Worm (Caenorhabditis elegans): ENCODE data around the gene srh-92.

Gene srh-92

ce11 chrV:7460898-7461297 is at the start of gene srh-92:
srh-92 (minus strand) TSS chrV:7460998.
- TF ChIP-seq dao-5 (tag; optimal IDR thresholded peaks at IDR 0.05) (no peak), W03F9.2 (tag; optimal IDR thresholded peaks at IDR 0.05) (no peak), him-1 (tag; optimal IDR thresholded peaks at IDR 0.05) (no peak)

- TF ChIP-seq dao-5 (tag; optimal IDR thresholded peaks at IDR 0.05) (no peak), him-1 (tag; optimal IDR thresholded peaks at IDR 0.05) (no peak), W03F9.2 (tag; optimal IDR thresholded peaks at IDR 0.05) (no peak)
These were observed 47.8 kb upstream of the srh-92 start, which contains the start of the genes str-31 and nhr-172 for ce11 chrV:7508566-7509044. str-31 (minus strand) TSS chrV:7508666. nhr-172 (plus strand) TSS chrV:7508994.

- TF ChIP-seq him-1 (tag; optimal IDR thresholded peaks at IDR 0.05) (no peak), dao-5 (tag; optimal IDR thresholded peaks at IDR 0.05) (no peak)
These were observed 45.4 kb upstream of the srh-92 start for ce11 chrV:7506207-7506606.

- TF ChIP-seq dao-5 (tag; optimal IDR thresholded peaks at IDR 0.05): no peak
- TF ChIP-seq W03F9.2 (tag; optimal IDR thresholded peaks at IDR 0.05): no peak
- TF ChIP-seq him-1 (tag; optimal IDR thresholded peaks at IDR 0.05): no peak
These were observed 43.5 kb upstream of the srh-92 start, which contains the start of gene srh-229 for ce11 chrV:7504271-7504670. srh-229 (minus strand) TSS chrV:7504371.

- TF ChIP-seq him-1 (tag; optimal IDR thresholded peaks at IDR 0.05): no peak
- no peak for TF ChIP-seq dao-5 (tag; optimal IDR thresholded peaks at IDR 0.05)
- TF ChIP-seq W03F9.2 (tag; optimal IDR thresholded peaks at IDR 0.05): no peak
These were observed 40.4 kb upstream of the srh-92 start for ce11 chrV:7501194-7501593.

- TF ChIP-seq W03F9.2 (tag; optimal IDR thresholded peaks at IDR 0.05) (no peak), dao-5 (tag; optimal IDR thresholded peaks at IDR 0.05) (no peak), him-1 (tag; optimal IDR thresholded peaks at IDR 0.05) (no peak)
These were observed 36.6 kb upstream of the srh-92 start, which contains the start of gene srh-79 for ce11 chrV:7497440-7497839. srh-79 (plus strand) TSS chrV:7497740.

- TF ChIP-seq dao-5 (tag; optimal IDR thresholded peaks at IDR 0.05): no peak
- TF ChIP-seq W03F9.2 (tag; optimal IDR thresholded peaks at IDR 0.05): no peak
- TF ChIP-seq him-1 (tag; optimal IDR thresholded peaks at IDR 0.05): no peak
These were observed 34.4 kb upstream of the srh-92 start, which contains the start of gene srbc-11 for ce11 chrV:7495189-7495588. srbc-11 (minus strand) TSS chrV:7495289.

- TF ChIP-seq dao-5 (tag; optimal IDR thresholded peaks at IDR 0.05) (no peak), W03F9.2 (tag; optimal IDR thresholded peaks at IDR 0.05) (no peak), him-1 (tag; optimal IDR thresholded peaks at IDR 0.05) (no peak)
These were observed 32.1 kb upstream of the srh-92 start, which contains the start of gene srbc-10 for ce11 chrV:7492924-7493323. srbc-10 (minus strand) TSS chrV:7493024.

- TF ChIP-seq him-1 (tag; optimal IDR thresholded peaks at IDR 0.05) (no peak), dao-5 (tag; optimal IDR thresholded peaks at IDR 0.05) (no peak), W03F9.2 (tag; optimal IDR thresholded peaks at IDR 0.05) (no peak)
These were observed 29.5 kb upstream of the srh-92 start, which contains the start of gene srbc-9 for ce11 chrV:7490340-7490739. srbc-9 (minus strand) TSS chrV:7490440.

- TF ChIP-seq dao-5 (tag; optimal IDR thresholded peaks at IDR 0.05) (no peak), W03F9.2 (tag; optimal IDR thresholded peaks at IDR 0.05) (no peak), him-1 (tag; optimal IDR thresholded peaks at IDR 0.05) (no peak)
These were observed 26.7 kb upstream of the srh-92 start, which contains the start of gene srbc-7 for ce11 chrV:7487518-7487917. srbc-7 (minus strand) TSS chrV:7487618.

- TF ChIP-seq him-1 (tag; optimal IDR thresholded peaks at IDR 0.05) (no peak), dao-5 (tag; optimal IDR thresholded peaks at IDR 0.05) (no peak), W03F9.2 (tag; optimal IDR thresholded peaks at IDR 0.05) (no peak)
These were observed 24.2 kb upstream of the srh-92 start, which contains the start of gene srbc-8 for ce11 chrV:7485000-7485399. srbc-8 (minus strand) TSS chrV:7485100.

ce11 chrV:7480949-7481348 is 20.2 kb upstream of the srh-92 start, which contains the start of gene C18B10.6:
C18B10.6 (minus strand) TSS chrV:7481049.
- no peak for TF ChIP-seq W03F9.2 (tag; optimal IDR thresholded peaks at IDR 0.05)

- TF ChIP-seq him-1 (tag; optimal IDR thresholded peaks at IDR 0.05) (no peak), W03F9.2 (tag; optimal IDR thresholded peaks at IDR 0.05) (no peak), dao-5 (tag; optimal IDR thresholded peaks at IDR 0.05) (no peak)
These were observed 17.6 kb upstream of the srh-92 start, which contains the start of gene str-190 for ce11 chrV:7478404-7478803. str-190 (minus strand) TSS chrV:7478504.

- TF ChIP-seq W03F9.2 (tag; optimal IDR thresholded peaks at IDR 0.05) (no peak), him-1 (tag; optimal IDR thresholded peaks at IDR 0.05) (no peak), dao-5 (tag; optimal IDR thresholded peaks at IDR 0.05) (no peak)
These were observed 16.0 kb upstream of the srh-92 start, which contains the start of gene srh-125 for ce11 chrV:7476766-7477165. srh-125 (minus strand) TSS chrV:7476866.

ce11 chrV:7472815-7473214 is 12.0 kb upstream of the srh-92 start, which contains the start of gene str-28:
str-28 (minus strand) TSS chrV:7472915.
- TF ChIP-seq dao-5 (tag; optimal IDR thresholded peaks at IDR 0.05) (no peak), W03F9.2 (tag; optimal IDR thresholded peaks at IDR 0.05) (no peak), him-1 (tag; optimal IDR thresholded peaks at IDR 0.05) (no peak)
